Worm (Caenorhabditis elegans): Measurements from ENCODE around the gene C08F1.12.
A peak's percentile ranks its signal among the peaks of the same experiment; 100 is the strongest.

- TF ChIP-seq R02D3.7 (tag; optimal IDR thresholded peaks at IDR 0.05) (no peak), daf-16 (GFP tag; optimal IDR thresholded peaks at IDR 0.05) (no peak), daf-16 (tag; optimal IDR thresholded peaks at IDR 0.05) (no peak), hmg-1.1 (GFP tag; IDR thresholded peaks at IDR 0.05) (no peak), unc-62 (GFP tag; optimal IDR thresholded peaks at IDR 0.05 in 1 of 2) (peak in 1 of 2 experiments; percentile 46), unc-62 (tag; optimal IDR thresholded peaks at IDR 0.05) (no peak), pha-4 (GFP tag; IDR thresholded peaks at IDR 0.05) (no peak), pha-4 (tag; optimal IDR thresholded peaks at IDR 0.05) (no peak), nhr-48 (tag; optimal IDR thresholded peaks at IDR 0.05) (no peak), nhr-237 (tag; optimal IDR thresholded peaks at IDR 0.05) (no peak), egl-27 (tag; optimal IDR thresholded peaks at IDR 0.05) (no peak), skn-1 (tag; optimal IDR thresholded peaks at IDR 0.05) (no peak), nhr-76 (tag; optimal IDR thresholded peaks at IDR 0.05) (no peak)
Measured at ce11 chrII:1771785-1772184, 34.5 kb downstream of the C08F1.12 start, which contains the start of gene math-3.

All from whole organism, L4 larva.